Fruit fly (Drosophila melanogaster) whole organism, embryonic: ENCODE data around the gene Rbfox1.

Experiments
- Atf3 ChIP-seq: fragments of 200-800 bp; sonication (Bioruptor generic); optimal IDR thresholded peaks from 3 replicates; lab custom pipeline; 2016; ENCODE audit warnings: missing biosample characterization, missing genetic modification characterization
- Awh ChIP-seq: fragments of 200-800 bp; sonication (Bioruptor generic); IDR thresholded peaks from 2 replicates; pipeline ENCODE4, ENCODE4 v1.3.6; 2022; ENCODE audit warnings: missing biosample characterization, missing genetic modification characterization
- B-H1 ChIP-seq: fragments of 200-800 bp; sonication (Bioruptor generic); IDR thresholded peaks from 3 replicates; pipeline ENCODE4 v1.3.6; 2022; ENCODE audit warnings: missing biosample characterization, missing genetic modification characterization
- Bdp1 ChIP-seq: fragments of 200-800 bp; sonication (Bioruptor generic); optimal IDR thresholded peaks from 3 replicates; lab custom pipeline; 2016; ENCODE audit warnings: missing biosample characterization, missing genetic modification characterization
- Bteb2 ChIP-seq: fragments of 200-800 bp; sonication (Bioruptor generic); optimal IDR thresholded peaks from 2 replicates; lab custom pipeline; 2016; ENCODE audit warnings: missing biosample characterization, missing genetic modification characterization
- CG10366 ChIP-seq: fragments of 200-800 bp; sonication (Bioruptor generic); IDR thresholded peaks from 2 replicates; pipeline ENCODE4 v1.3.6; 2022; ENCODE audit warnings: missing biosample characterization, missing genetic modification characterization
- CG10543 ChIP-seq: fragments of 200-800 bp; sonication (Bioruptor generic); optimal IDR thresholded peaks from 3 replicates; lab custom pipeline; 2017; ENCODE audit warnings: missing biosample characterization, mild to moderate bottlenecking, missing genetic modification characterization, moderate library complexity
- CG11560 ChIP-seq: fragments of 200-800 bp; sonication (Bioruptor generic); IDR thresholded peaks from 3 replicates; pipeline ENCODE4 v1.3.6; 2022; ENCODE audit warnings: missing biosample characterization, missing genetic modification characterization
- CG12071 ChIP-seq: fragments of 200-800 bp; sonication (Bioruptor generic); optimal IDR thresholded peaks from 3 replicates; lab custom pipeline; 2018; ENCODE audit warnings: missing biosample characterization, mild to moderate bottlenecking, missing genetic modification characterization
- CG12299 ChIP-seq: fragments of 200-800 bp; sonication (Bioruptor generic); optimal IDR thresholded peaks from 2 replicates; lab custom pipeline; 2018; ENCODE audit warnings: missing biosample characterization, mild to moderate bottlenecking, missing genetic modification characterization
- CG1603 ChIP-seq: fragments of 200-800 bp; sonication (Bioruptor generic); optimal IDR thresholded peaks from 2 replicates; lab custom pipeline; 2019; ENCODE audit warnings: missing biosample characterization, mild to moderate bottlenecking, missing genetic modification characterization, moderate library complexity
- CG17568 ChIP-seq: fragments of 200-800 bp; sonication (Bioruptor generic); optimal IDR thresholded peaks from 2 replicates; lab custom pipeline; 2018; ENCODE audit warnings: missing biosample characterization, mild to moderate bottlenecking, missing genetic modification characterization, moderate library complexity
- CG1792 ChIP-seq: fragments of 200-800 bp; sonication (Bioruptor generic); optimal IDR thresholded peaks from 2 replicates; lab custom pipeline; 2016; ENCODE audit warnings: missing biosample characterization, missing genetic modification characterization
- CG18262 ChIP-seq: fragments of 200-800 bp; optimal IDR thresholded peaks from 3 replicates; lab custom pipeline; 2019; ENCODE audit warnings: missing biosample characterization, mild to moderate bottlenecking, missing genetic modification characterization, moderate library complexity
- CG4328 ChIP-seq: fragments of 200-800 bp; sonication (Bioruptor generic); optimal IDR thresholded peaks from 3 replicates; lab custom pipeline; 2017; ENCODE audit warnings: missing biosample characterization, missing genetic modification reagents, missing genetic modification characterization
- CG5180 ChIP-seq: fragments of 200-800 bp; sonication (Bioruptor generic); optimal IDR thresholded peaks from 3 replicates; lab custom pipeline; 2017; ENCODE audit warnings: missing biosample characterization, missing genetic modification characterization, mild to moderate bottlenecking, moderate library complexity, missing genetic modification reagents
- CG6765 ChIP-seq: fragments of 200-800 bp; sonication (Bioruptor generic); optimal IDR thresholded peaks from 3 replicates; lab custom pipeline; 2017; ENCODE audit warnings: missing biosample characterization, mild to moderate bottlenecking, missing genetic modification characterization
- CG7556 ChIP-seq: fragments of 200-800 bp; sonication (Bioruptor generic); optimal IDR thresholded peaks from 2 replicates; lab custom pipeline; 2017; ENCODE audit warnings: missing biosample characterization, mild to moderate bottlenecking, missing genetic modification characterization
- CG7928 ChIP-seq: fragments of 200-800 bp; sonication (Bioruptor generic); optimal IDR thresholded peaks from 2 replicates; lab custom pipeline; 2017; ENCODE audit warnings: missing biosample characterization, mild to moderate bottlenecking, missing genetic modification characterization
- CG8924 ChIP-seq: fragments of 200-800 bp; optimal IDR thresholded peaks from 3 replicates; lab custom pipeline; 2019; ENCODE audit warnings: missing biosample characterization, mild to moderate bottlenecking, missing genetic modification characterization, moderate library complexity
- CG9727 ChIP-seq: fragments of 200-800 bp; sonication (Bioruptor generic); optimal IDR thresholded peaks from 3 replicates; lab custom pipeline; 2017; ENCODE audit warnings: missing biosample characterization, mild to moderate bottlenecking, missing genetic modification characterization
- CG9797 ChIP-seq: fragments of 200-800 bp; sonication (Bioruptor generic); optimal IDR thresholded peaks from 3 replicates; lab custom pipeline; 2018; ENCODE audit warnings: missing biosample characterization, mild to moderate bottlenecking, missing genetic modification characterization
- CHES-1-like ChIP-seq: fragments of 200-800 bp; sonication (Bioruptor generic); optimal IDR thresholded peaks from 2 replicates; lab custom pipeline; 2016; ENCODE audit warnings: missing biosample characterization, missing genetic modification characterization
- H15 ChIP-seq: fragments of 200-800 bp; sonication (Bioruptor generic); IDR thresholded peaks from 3 replicates; pipeline ENCODE4 v1.3.6; 2022; ENCODE audit warnings: missing biosample characterization, missing genetic modification characterization
- HHEX ChIP-seq: fragments of 200-800 bp; sonication (Bioruptor generic); optimal IDR thresholded peaks from 3 replicates; lab custom pipeline; 2017; ENCODE audit warnings: missing biosample characterization, mild to moderate bottlenecking, missing genetic modification characterization, missing genetic modification reagents
- Hmx ChIP-seq: fragments of 200-800 bp; sonication (Bioruptor generic); optimal IDR thresholded peaks from 2 replicates; lab custom pipeline; 2016; ENCODE audit warnings: missing biosample characterization, missing genetic modification characterization
- Jarid2 ChIP-seq: fragments of 200-800 bp; sonication (Bioruptor generic); optimal IDR thresholded peaks from 3 replicates; lab custom pipeline; 2017; ENCODE audit warnings: mild to moderate bottlenecking, missing biosample characterization, missing genetic modification reagents, missing genetic modification characterization
- Lim3 ChIP-seq: fragments of 200-800 bp; sonication (Bioruptor generic); IDR thresholded peaks from 2 replicates; pipeline ENCODE4 v1.3.6; 2022; ENCODE audit warnings: missing biosample characterization, missing genetic modification characterization
- MBD-R2 ChIP-seq: fragments of 200-800 bp; sonication (Bioruptor generic); IDR thresholded peaks from 2 replicates; pipeline ENCODE4 v1.3.6; 2022; ENCODE audit warnings: missing biosample characterization, missing genetic modification characterization
- NFAT ChIP-seq: fragments of 200-800 bp; sonication (Bioruptor generic); IDR thresholded peaks from 2 replicates; pipeline ENCODE4 v1.3.6; 2022; ENCODE audit warnings: missing biosample characterization, missing genetic modification characterization
- Optix ChIP-seq: fragments of 200-800 bp; sonication (Bioruptor generic); IDR thresholded peaks from 3 replicates; pipeline ENCODE4 v1.3.6; 2022; ENCODE audit warnings: missing biosample characterization, missing genetic modification characterization
- Rfx ChIP-seq: fragments of 200-800 bp; sonication (Bioruptor generic); IDR thresholded peaks from 2 replicates; pipeline ENCODE4 v1.3.6; 2022; ENCODE audit warnings: missing biosample characterization, missing genetic modification characterization
- Usf ChIP-seq: fragments of 200-800 bp; sonication (Bioruptor generic); optimal IDR thresholded peaks from 2 replicates; lab custom pipeline; 2017; ENCODE audit warnings: missing genotype, missing biosample characterization, missing genetic modification characterization
- abd-A ChIP-seq: fragments of 200-800 bp; sonication (Bioruptor generic); optimal IDR thresholded peaks from 3 replicates; lab custom pipeline; 2019; ENCODE audit warnings: missing biosample characterization, mild to moderate bottlenecking, missing genetic modification characterization, moderate library complexity
- ap ChIP-seq: fragments of 200-800 bp; sonication (Bioruptor generic); IDR thresholded peaks from 2 replicates; pipeline ENCODE4 v1.3.6; 2022; ENCODE audit warnings: missing biosample characterization, missing genetic modification characterization
- crol ChIP-seq: fragments of 200-800 bp; sonication (Bioruptor generic); IDR thresholded peaks from 2 replicates; pipeline ENCODE4 v1.3.6; 2022; ENCODE audit warnings: missing biosample characterization, missing genetic modification characterization
- crp ChIP-seq, 2 experiments: fragments of 200-800 bp; sonication (Bioruptor generic); optimal IDR thresholded peaks; 2 replicates in 1 of 2; 3 replicates in 1 of 2; lab custom pipeline; 2017; ENCODE audit warnings: missing biosample characterization in 2 of 2, missing genetic modification characterization in 2 of 2, mild to moderate bottlenecking in 1 of 2, moderate library complexity in 1 of 2
- ems ChIP-seq: fragments of 200-800 bp; sonication (Bioruptor generic); optimal IDR thresholded peaks from 3 replicates; lab custom pipeline; 2016; ENCODE audit warnings: missing biosample characterization, missing genetic modification characterization
- exex ChIP-seq: fragments of 200-800 bp; sonication (Bioruptor generic); optimal IDR thresholded peaks from 4 replicates; lab custom pipeline; 2018; ENCODE audit warnings: missing biosample characterization, mild to moderate bottlenecking, missing genetic modification characterization, moderate library complexity
- fd64A ChIP-seq: fragments of 200-800 bp; sonication (Bioruptor generic); optimal IDR thresholded peaks from 3 replicates; lab custom pipeline; 2018; ENCODE audit warnings: missing biosample characterization, mild to moderate bottlenecking, missing genetic modification characterization
- gcm ChIP-seq: fragments of 200-800 bp; sonication (Bioruptor generic); optimal IDR thresholded peaks from 2 replicates; lab custom pipeline; 2019; ENCODE audit warnings: missing biosample characterization, mild to moderate bottlenecking, missing genetic modification characterization, moderate library complexity
- jing ChIP-seq: fragments of 200-800 bp; sonication (Bioruptor generic); optimal IDR thresholded peaks from 2 replicates; lab custom pipeline; 2018; ENCODE audit warnings: missing biosample characterization, mild to moderate bottlenecking, missing genetic modification characterization
- lab ChIP-seq: fragments of 200-800 bp; sonication (Bioruptor generic); optimal IDR thresholded peaks from 3 replicates; lab custom pipeline; 2017; ENCODE audit warnings: missing biosample characterization, missing genetic modification characterization, mild to moderate bottlenecking, moderate library complexity, missing genetic modification reagents
- lola ChIP-seq, 3 experiments: fragments of >200 bp in 2 of 3; fragments of 200-800 bp in 1 of 3; sonication (Bioruptor generic) in 1 of 3; optimal IDR thresholded peaks; 2 replicates each; lab custom pipeline; 2017 to 2019; ENCODE audit warnings: missing biosample characterization in 3 of 3, missing genetic modification characterization in 3 of 3, mild to moderate bottlenecking in 1 of 3, moderate library complexity in 1 of 3
- mld ChIP-seq: fragments of 200-800 bp; sonication (Bioruptor generic); IDR thresholded peaks from 3 replicates; pipeline ENCODE4 v1.3.6; 2022; ENCODE audit warnings: missing biosample characterization, missing genetic modification characterization; ENCODE audit not compliant: partially characterized antibody
- pros ChIP-seq: fragments of 200-800 bp; sonication (Bioruptor generic); optimal IDR thresholded peaks from 3 replicates; lab custom pipeline; 2019; ENCODE audit warnings: missing biosample characterization, mild to moderate bottlenecking, missing genetic modification characterization, moderate library complexity
- ranshi ChIP-seq: fragments of 200-800 bp; sonication (Bioruptor generic); IDR thresholded peaks from 2 replicates; pipeline ENCODE4 v1.3.6; 2022; ENCODE audit warnings: missing biosample characterization, missing genetic modification characterization
- shn ChIP-seq: fragments of 200-800 bp; sonication (Bioruptor generic); optimal IDR thresholded peaks from 3 replicates; lab custom pipeline; 2016; ENCODE audit warnings: missing biosample characterization, missing genetic modification characterization
- slbo ChIP-seq: fragments of 200-800 bp; sonication (Bioruptor generic); IDR thresholded peaks from 2 replicates; pipeline ENCODE4 v1.3.6; 2022; ENCODE audit warnings: missing biosample characterization, missing genetic modification characterization
- stwl ChIP-seq: fragments of 200-800 bp; sonication (Bioruptor generic); optimal IDR thresholded peaks from 3 replicates; lab custom pipeline; 2018; ENCODE audit warnings: missing biosample characterization, mild to moderate bottlenecking, missing genetic modification characterization, moderate library complexity
- z ChIP-seq: fragments of 200-800 bp; sonication (Bioruptor generic); IDR thresholded peaks from 3 replicates; pipeline ENCODE4 v1.3.6; 2022; ENCODE audit warnings: missing biosample characterization, missing genetic modification characterization

Gene Rbfox1

dm6 chr3L:10482477-10482876 lies 1.3 kb downstream of the Rbfox1 start (continued):
- TF ChIP-seq shn (GFP tag; lab: Kevin White, UChicago) (no peak), Usf (GFP tag; lab: Kevin White, UChicago) (no peak), CG7556 (GFP tag; lab: Kevin White, UChicago) (peak; percentile 31), CG11560 (tag; lab: Robert Waterston, UW) (no peak), CHES-1-like (GFP tag; lab: Kevin White, UChicago) (no peak), CG4328 (GFP tag; lab: Kevin White, UChicago) (no peak), CG18262 (tag; lab: Kevin White, UChicago) (no peak), MBD-R2 (no peak; the same call in 1 of the 2 replicates), z (no peak), crol (GFP tag; lab: Robert Waterston, UW) (no peak), CG12071 (GFP tag; lab: Kevin White, UChicago) (no peak), slbo (GFP tag; lab: Robert Waterston, UW) (peak; percentile 53), CG12299 (no peak), CG1603 (tag; lab: Kevin White, UChicago) (no peak), CG8924 (tag; lab: Kevin White, UChicago) (no peak), Rfx (peak; percentile 29; the same call in 1 of the 2 replicates), CG9797 (no peak), HHEX (GFP tag; lab: Kevin White, UChicago) (peak; percentile 9), NFAT (GFP tag; lab: Robert Waterston, UW) (no peak), abd-A (tag; lab: Kevin White, UChicago) (no peak), Atf3 (GFP tag; lab: Kevin White, UChicago) (no peak), Optix (no peak), Awh (GFP tag; lab: Robert Waterston, UW) (0 out of 2 replicates have a peak, but pooled peaks have one; percentile 45), Jarid2 (GFP tag; lab: Kevin White, UChicago) (no peak), gcm (GFP tag; lab: Kevin White, UChicago) (no peak), H15 (GFP tag; lab: Robert Waterston, UW) (no peak), lab (GFP tag; lab: Kevin White, UChicago) (peak; percentile 57), CG1792 (GFP tag; lab: Kevin White, UChicago) (no peak), CG6765 (no peak), ems (GFP tag; lab: Kevin White, UChicago) (no peak), CG17568 (no peak), CG10543 (GFP tag; lab: Kevin White, UChicago) (no peak), exex (tag; lab: Kevin White, UChicago) (no peak), Hmx (GFP tag; lab: Kevin White, UChicago) (no peak), CG5180 (no peak), B-H1 (no peak), Bteb2 (no peak), CG10366 (GFP tag; lab: Robert Waterston, UW) (no peak), ranshi (GFP tag; lab: Robert Waterston, UW) (0 out of 2 replicates have a peak, but pooled peaks have one; percentile 22), ap (no peak), CG7928 (no peak), crp (GFP tag; optimal IDR thresholded peaks at IDR 0.05; lab: Kevin White, UChicago) (no peak), Bdp1 (GFP tag; lab: Kevin White, UChicago) (no peak), mld (GFP tag; lab: Robert Waterston, UW) (no peak), fd64A (no peak), jing (no peak), lola (GFP tag; optimal IDR thresholded peaks at IDR 0.05; lab: Kevin White, UChicago) (no peak), pros (GFP tag; lab: Kevin White, UChicago) (no peak), CG9727 (GFP tag; lab: Kevin White, UChicago) (peak; percentile 20), stwl (tag; lab: Kevin White, UChicago) (no peak), Lim3 (GFP tag; lab: Robert Waterston, UW) (no peak)
